Fruit fly (Drosophila melanogaster): ENCODE data around the gene eag.

DNA sequence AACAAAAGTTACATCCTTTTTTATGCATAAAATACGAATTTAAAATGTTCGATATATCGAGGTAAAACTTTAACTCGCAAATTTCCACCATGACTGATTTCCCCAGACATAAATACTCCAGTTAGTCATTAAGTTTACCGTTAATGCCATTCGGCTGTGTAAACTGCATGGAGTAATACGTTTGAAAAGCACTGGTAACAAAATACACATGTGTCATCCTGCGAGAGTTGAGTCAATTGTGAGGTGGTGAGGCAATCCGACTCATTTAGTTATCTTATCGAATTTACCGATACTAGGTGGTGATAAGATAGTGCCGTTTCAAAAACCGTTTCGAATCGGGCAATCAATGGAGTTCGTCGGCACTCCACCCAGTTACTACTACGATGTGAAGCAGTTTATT, 90.3 kb downstream of the eag start:
- TF ChIP-seq CG8478 (optimal IDR thresholded peaks at IDR 0.05) (no peak), CTCF (optimal IDR thresholded peaks at IDR 0.05) (no peak)

Measured in S2 (cell line).